Worm (Caenorhabditis elegans): Measurements from ENCODE around the gene C14A11.9.

- no peak for TF ChIP-seq sptf-1 (tag; optimal IDR thresholded peaks at IDR 0.05)
- no peak for TF ChIP-seq pha-4 (tag; optimal IDR thresholded peaks at IDR 0.05)
- TF ChIP-seq nhr-76 (tag; optimal IDR thresholded peaks at IDR 0.05), result no peak
Measured at ce11 chrX:2826337-2826736, 16.9 kb upstream of the C14A11.9 start.

Measured in whole organism, mixed stage, embryonic.